Fruit fly (Drosophila melanogaster): ENCODE results near the gene CG9483.

- TF ChIP-seq rn (GFP tag; IDR thresholded peaks at IDR 0.05) (no peak), CG17806 (tag; optimal IDR thresholded peaks at IDR 0.05) (no peak), CG15710 (tag; optimal IDR thresholded peaks at IDR 0.05) (no peak), Ets98B (GFP tag; IDR thresholded peaks at IDR 0.05) (no peak), CG8301 (tag; optimal IDR thresholded peaks at IDR 0.05) (no peak), gl (tag; optimal IDR thresholded peaks at IDR 0.05) (no peak), Snoo (tag; optimal IDR thresholded peaks at IDR 0.05) (no peak), CG8159 (tag; optimal IDR thresholded peaks at IDR 0.05) (no peak), Pif1A (GFP tag; optimal IDR thresholded peaks at IDR 0.05) (no peak), CG34367 (tag; optimal IDR thresholded peaks at IDR 0.05) (no peak)
These were observed 4.1 kb upstream of the CG9483 start, which contains the start of gene CG32986 for dm6 chr2L:8862476-8862875.
